Worm (Caenorhabditis elegans) whole organism, L2 larva: ENCODE results near the gene gldi-6.

ENCODE experiments used
- C34F6.9 ChIP-seq: fragments of 150-350 bp; optimal IDR thresholded peaks from 2 replicates; lab custom pipeline; 2014; ENCODE audit warnings: missing biosample characterization, missing genetic modification characterization
- F13H6.1 ChIP-seq: sonication (generic microtip); optimal IDR thresholded peaks from 2 replicates; lab custom pipeline; 2016; ENCODE audit warnings: missing genetic modification characterization, missing compliant biosample characterization
- R02D3.7 ChIP-seq: fragments of 150-350 bp; optimal IDR thresholded peaks from 2 replicates; lab custom pipeline; 2014; ENCODE audit warnings: missing biosample characterization, missing genetic modification characterization
- Y55F3AM.14 ChIP-seq: fragments of 200-800 bp; sonication (Bioruptor generic); optimal IDR thresholded peaks from 2 replicates; lab custom pipeline; 2018; ENCODE audit warnings: mild to moderate bottlenecking, missing genetic modification characterization, missing compliant biosample characterization
- alr-1 ChIP-seq: fragments of 150-350 bp; optimal IDR thresholded peaks from 2 replicates; lab custom pipeline; 2014; ENCODE audit warnings: missing biosample characterization, missing genetic modification characterization
- aly-2 ChIP-seq: fragments of 150-350 bp; optimal IDR thresholded peaks from 2 replicates; lab custom pipeline; 2014; ENCODE audit warnings: missing biosample characterization, missing genetic modification characterization
- ama-1 ChIP-seq: fragments of 150-350 bp; optimal IDR thresholded peaks from 2 replicates; lab custom pipeline; 2018; ENCODE audit warnings: inconsistent platforms
- ceh-16 ChIP-seq: fragments of 150-350 bp; optimal IDR thresholded peaks from 2 replicates; lab custom pipeline; 2014; ENCODE audit warnings: missing biosample characterization, missing genetic modification characterization
- ceh-82 ChIP-seq: fragments of 150-350 bp; optimal IDR thresholded peaks from 2 replicates; lab custom pipeline; 2014; ENCODE audit warnings: missing biosample characterization, missing genetic modification characterization
- crh-2 ChIP-seq: sonication (generic microtip); optimal IDR thresholded peaks from 2 replicates; lab custom pipeline; 2017; ENCODE audit warnings: missing biosample characterization, missing genetic modification characterization
- dmd-4 ChIP-seq: sonication (generic microtip); optimal IDR thresholded peaks from 2 replicates; lab custom pipeline; 2017; ENCODE audit warnings: missing biosample characterization, missing genetic modification characterization
- elt-3 ChIP-seq: sonication (generic microtip); optimal IDR thresholded peaks from 2 replicates; lab custom pipeline; 2017; ENCODE audit warnings: missing biosample characterization, missing genetic modification characterization
- fos-1 ChIP-seq: fragments of 150-350 bp; optimal IDR thresholded peaks from 2 replicates; lab custom pipeline; 2014; ENCODE audit warnings: missing biosample characterization, missing genetic modification characterization
- gmeb-1 ChIP-seq: fragments of 150-350 bp; optimal IDR thresholded peaks from 2 replicates; lab custom pipeline; 2014; ENCODE audit warnings: missing biosample characterization, missing genetic modification characterization
- lin-11 ChIP-seq: fragments of 150-350 bp; sonication (generic microtip); optimal IDR thresholded peaks from 2 replicates; lab custom pipeline; 2014; ENCODE audit warnings: missing biosample characterization, missing genetic modification characterization, inconsistent platforms, mixed read lengths
- lin-13 ChIP-seq: fragments of 150-350 bp; optimal IDR thresholded peaks from 2 replicates; lab custom pipeline; 2014; ENCODE audit warnings: missing biosample characterization, missing genetic modification reagents, missing genetic modification characterization
- lin-39 ChIP-seq: fragments of 150-350 bp; optimal IDR thresholded peaks from 2 replicates; lab custom pipeline; 2014; ENCODE audit warnings: missing biosample characterization, missing genetic modification reagents, missing genetic modification characterization
- lsy-2 ChIP-seq, 2 experiments: fragments of 150-350 bp in 1 of 2; sonication (generic microtip) in 1 of 2; optimal IDR thresholded peaks; 2 replicates each; lab custom pipeline; 2014 to 2017; ENCODE audit warnings: missing biosample characterization in 2 of 2, missing genetic modification characterization in 2 of 2
- mbf-1 ChIP-seq: sonication (generic microtip); optimal IDR thresholded peaks from 2 replicates; lab custom pipeline; 2017; ENCODE audit warnings: missing biosample characterization, missing genetic modification characterization
- nhr-11 ChIP-seq: fragments of 150-350 bp; optimal IDR thresholded peaks from 2 replicates; lab custom pipeline; 2014; ENCODE audit warnings: missing biosample characterization, missing genetic modification characterization
- nhr-129 ChIP-seq: fragments of 150-350 bp; optimal IDR thresholded peaks from 2 replicates; lab custom pipeline; 2014; ENCODE audit warnings: missing biosample characterization, missing genetic modification characterization
- nhr-21 ChIP-seq: fragments of 150-350 bp; optimal IDR thresholded peaks from 2 replicates; lab custom pipeline; 2014; ENCODE audit warnings: missing biosample characterization, missing genetic modification characterization
- nhr-23 ChIP-seq: fragments of 150-350 bp; optimal IDR thresholded peaks from 2 replicates; lab custom pipeline; 2014; ENCODE audit warnings: missing biosample characterization, missing genetic modification reagents, missing genetic modification characterization
- nhr-237 ChIP-seq: fragments of 150-350 bp; optimal IDR thresholded peaks from 2 replicates; lab custom pipeline; 2014; ENCODE audit warnings: missing biosample characterization, missing genetic modification characterization
- nhr-6 ChIP-seq: fragments of 150-350 bp; optimal IDR thresholded peaks from 2 replicates; lab custom pipeline; 2014; ENCODE audit warnings: missing biosample characterization, missing genetic modification characterization
- skn-1 ChIP-seq: sonication (generic microtip); optimal IDR thresholded peaks from 2 replicates; lab custom pipeline; 2017; ENCODE audit warnings: missing biosample characterization, missing genetic modification characterization
- sma-3 ChIP-seq: sonication (generic microtip); optimal IDR thresholded peaks from 2 replicates; lab custom pipeline; 2016; ENCODE audit warnings: missing genetic modification reagents, missing genetic modification characterization, missing compliant biosample characterization
- sma-9 ChIP-seq, 2 experiments: fragments of 150-350 bp in 1 of 2; sonication (generic microtip) in 1 of 2; optimal IDR thresholded peaks; 2 replicates each; lab custom pipeline; 2014 to 2016; ENCODE audit warnings: missing genetic modification characterization in 2 of 2, mild to moderate bottlenecking in 1 of 2, missing biosample characterization in 1 of 2, missing compliant biosample characterization in 1 of 2, missing genetic modification reagents in 1 of 2, moderate library complexity in 1 of 2
- snpc-4 ChIP-seq: fragments of 150-350 bp; optimal IDR thresholded peaks from 2 replicates; lab custom pipeline; 2014; ENCODE audit warnings: missing biosample characterization, missing genetic modification characterization
- unc-39 ChIP-seq: fragments of 150-350 bp; optimal IDR thresholded peaks from 2 replicates; lab custom pipeline; 2014; ENCODE audit warnings: missing biosample characterization, missing genetic modification characterization
- unc-55 ChIP-seq: fragments of 150-350 bp; sonication (generic microtip); optimal IDR thresholded peaks from 3 replicates; lab custom pipeline; 2014; ENCODE audit warnings: missing biosample characterization, missing genetic modification reagents, missing genetic modification characterization
- unc-62 ChIP-seq: fragments of 150-350 bp; optimal IDR thresholded peaks from 2 replicates; lab custom pipeline; 2014; ENCODE audit warnings: missing biosample characterization, missing genetic modification reagents, missing genetic modification characterization
- zag-1 ChIP-seq: fragments of 150-350 bp; optimal IDR thresholded peaks from 2 replicates; lab custom pipeline; 2014; ENCODE audit warnings: missing biosample characterization, missing genetic modification characterization
- ztf-4 ChIP-seq: fragments of 150-350 bp; optimal IDR thresholded peaks from 2 replicates; lab custom pipeline; 2014; ENCODE audit warnings: missing biosample characterization, missing genetic modification characterization

Gene gldi-6

ce11 chrII:3439842-3440640 lies 6.7 kb upstream of the gldi-6 start:
- TF ChIP-seq C34F6.9 (tag; lab: Kevin White, UChicago) = no peak
- peak; percentile 72 for TF ChIP-seq fos-1 (tag; lab: Kevin White, UChicago)
- TF ChIP-seq sma-9 (GFP tag; optimal IDR thresholded peaks at IDR 0.05; lab: Kevin White, UChicago) = peak; percentile 90
- TF ChIP-seq sma-9 (tag; optimal IDR thresholded peaks at IDR 0.05; lab: Kevin White, UChicago) = no peak
- TF ChIP-seq sma-3 (GFP tag; lab: Kevin White, UChicago) = peak; percentile 66
- peak; percentile 59 for TF ChIP-seq snpc-4

- TF ChIP-seq mbf-1 (no peak), lin-13 (GFP tag; lab: Kevin White, UChicago) (no peak), nhr-21 (tag; lab: Kevin White, UChicago) (no peak), alr-1 (no peak), lsy-2 (tag; optimal IDR thresholded peaks at IDR 0.05; lab: Kevin White, UChicago) (no peak), gmeb-1 (tag; lab: Kevin White, UChicago) (no peak), unc-62 (GFP tag; lab: Kevin White, UChicago) (no peak), dmd-4 (no peak), Y55F3AM.14 (GFP tag; lab: Kevin White, UChicago) (no peak), nhr-6 (tag; lab: Kevin White, UChicago) (no peak), unc-39 (tag; lab: Kevin White, UChicago) (no peak), F13H6.1 (no peak), aly-2 (tag; lab: Kevin White, UChicago) (no peak), ztf-4 (tag; lab: Kevin White, UChicago) (no peak)
Measured at ce11 chrII:3440641-3440926, 6.2 kb upstream of the gldi-6 start, which contains the start of gene C16C8.17. TSS of gene C16C8.17 (plus strand) at chrII:3440827.

ce11 chrII:3441377-3441776 lies 5.4 kb upstream of the gldi-6 start, which contains the start of gene C16C8.27:
TSS of gene C16C8.27 (plus strand) at chrII:3441677.
- TF ChIP-seq gmeb-1 (tag; lab: Kevin White, UChicago) (no peak), nhr-237 (tag; lab: Kevin White, UChicago) (no peak), C34F6.9 (tag; lab: Kevin White, UChicago) (no peak), nhr-6 (tag; lab: Kevin White, UChicago) (no peak), unc-55 (GFP tag; lab: Kevin White, UChicago) (no peak), elt-3 (tag; lab: Kevin White, UChicago) (no peak), skn-1 (tag; lab: Kevin White, UChicago) (no peak), lsy-2 (tag; optimal IDR thresholded peaks at IDR 0.05; lab: Kevin White, UChicago) (no peak)

ce11 chrII:3443154-3443553 lies 3.6 kb upstream of the gldi-6 start, which contains the start of gene C16C8.22:
TSS of gene C16C8.22 (minus strand) at chrII:3443254.
- no peak for TF ChIP-seq nhr-129 (tag; lab: Kevin White, UChicago)
- no peak for TF ChIP-seq ama-1
- no peak for TF ChIP-seq unc-39 (tag; lab: Kevin White, UChicago)
- no peak for TF ChIP-seq alr-1
- TF ChIP-seq lin-11 (tag; lab: Kevin White, UChicago) = no peak
- no peak for TF ChIP-seq nhr-23 (tag; lab: Kevin White, UChicago)
- no peak for TF ChIP-seq sma-3 (GFP tag; lab: Kevin White, UChicago)
- TF ChIP-seq nhr-11 = no peak
- no peak for TF ChIP-seq C34F6.9 (tag; lab: Kevin White, UChicago)

ce11 chrII:3444280-3444679 lies 2.5 kb upstream of the gldi-6 start, which contains the start of gene C16C8.4:
TSS of gene C16C8.4 (minus strand) at chrII:3444380.
- TF ChIP-seq nhr-23 (tag; lab: Kevin White, UChicago) (no peak), C34F6.9 (tag; lab: Kevin White, UChicago) (no peak), Y55F3AM.14 (GFP tag; lab: Kevin White, UChicago) (no peak), unc-55 (GFP tag; lab: Kevin White, UChicago) (no peak), ztf-4 (tag; lab: Kevin White, UChicago) (no peak), ama-1 (no peak), lin-11 (tag; lab: Kevin White, UChicago) (no peak), ceh-82 (tag; lab: Kevin White, UChicago) (no peak), ceh-16 (tag; lab: Kevin White, UChicago) (no peak), F13H6.1 (no peak), crh-2 (tag; lab: Kevin White, UChicago) (no peak), zag-1 (no peak), R02D3.7 (no peak), elt-3 (tag; lab: Kevin White, UChicago) (no peak), nhr-21 (tag; lab: Kevin White, UChicago) (no peak), lin-39 (tag; lab: Kevin White, UChicago) (no peak)
